ENCODE assay signal across 5 worm cellular contexts in genomic region chrIII:10634034-10634433, ce11.
TF ChIP-seq lines count a peak whose summit lies in the region.

No protein-coding gene starts in this region.

TF ChIP-seq in whole organism, L1 larva, 84 proteins besides CTCF, POLR2A, EP300 and RAD21 (continues in another document):
- TF ChIP-seq nhr-237 (tag; optimal IDR thresholded peaks at IDR 0.05; lab: Kevin White, UChicago) (peak; percentile 7), efl-3 (GFP tag; optimal IDR thresholded peaks at IDR 0.05; lab: Kevin White, UChicago) (no peak), lin-13 (GFP tag; optimal IDR thresholded peaks at IDR 0.05; lab: Kevin White, UChicago) (peak; percentile 87), unc-86 (tag; optimal IDR thresholded peaks at IDR 0.05; lab: Kevin White, UChicago) (peak; percentile 91), nhr-47 (tag; optimal IDR thresholded peaks at IDR 0.05; lab: Kevin White, UChicago) (peak; percentile 92), zag-1 (tag; optimal IDR thresholded peaks at IDR 0.05; lab: Kevin White, UChicago) (no peak), nhr-12 (tag; optimal IDR thresholded peaks at IDR 0.05; lab: Kevin White, UChicago) (no peak), lin-15B (tag; optimal IDR thresholded peaks at IDR 0.05; lab: Kevin White, UChicago) (peak; percentile 27), mab-9 (GFP tag; IDR thresholded peaks at IDR 0.05; lab: Robert Waterston, UW) (peak; percentile 74), grh-1 (GFP tag; IDR thresholded peaks at IDR 0.05; lab: Robert Waterston, UW) (peak; percentile 86), rnt-1 (tag; optimal IDR thresholded peaks at IDR 0.05; lab: Kevin White, UChicago) (peak; percentile 88), swsn-7 (tag; optimal IDR thresholded peaks at IDR 0.05; lab: Kevin White, UChicago) (peak; percentile 92), zip-4 (GFP tag; optimal IDR thresholded peaks at IDR 0.05; lab: Kevin White, UChicago) (peak; percentile 72), unc-98 (GFP tag; IDR thresholded peaks at IDR 0.05; lab: Robert Waterston, UW) (peak; percentile 59), hlh-17 (GFP tag; optimal IDR thresholded peaks at IDR 0.05; lab: Kevin White, UChicago; ENCODE audit: borderline replicate concordance) (no peak), egl-13 (tag; optimal IDR thresholded peaks at IDR 0.05; lab: Kevin White, UChicago) (peak; percentile 89), vab-15 (tag; optimal IDR thresholded peaks at IDR 0.05; lab: Kevin White, UChicago) (no peak), nhr-11 (tag; optimal IDR thresholded peaks at IDR 0.05; lab: Kevin White, UChicago) (peak; percentile 68)

TF ChIP-seq in whole organism, L3 larva, 47 proteins besides CTCF, POLR2A, EP300 and RAD21 (continues in another document):
- TF ChIP-seq skn-1 (tag; optimal IDR thresholded peaks at IDR 0.05; lab: Kevin White, UChicago): peak; percentile 73
- peak; percentile 55 for TF ChIP-seq sea-2 (GFP tag; optimal IDR thresholded peaks at IDR 0.05; lab: Kevin White, UChicago)
- no peak for TF ChIP-seq nhr-237 (tag; optimal IDR thresholded peaks at IDR 0.05; lab: Kevin White, UChicago)
- TF ChIP-seq fos-1 (tag; optimal IDR thresholded peaks at IDR 0.05; lab: Kevin White, UChicago): peak; percentile 64
- TF ChIP-seq elt-3 (tag; optimal IDR thresholded peaks at IDR 0.05; lab: Kevin White, UChicago): no peak
- peak; percentile 80 for TF ChIP-seq jun-1 (tag; optimal IDR thresholded peaks at IDR 0.05; lab: Kevin White, UChicago)
- peak; percentile 4 for TF ChIP-seq snpc-4 (tag; optimal IDR thresholded peaks at IDR 0.05; lab: Kevin White, UChicago)
- no peak for TF ChIP-seq ztf-11 (tag; optimal IDR thresholded peaks at IDR 0.05; lab: Kevin White, UChicago)
- TF ChIP-seq egl-27 (tag; optimal IDR thresholded peaks at IDR 0.05; lab: Kevin White, UChicago): no peak
- peak; percentile 35 for TF ChIP-seq fkh-10 (GFP tag; optimal IDR thresholded peaks at IDR 0.05; lab: Kevin White, UChicago)
- TF ChIP-seq unc-62 (GFP tag; optimal IDR thresholded peaks at IDR 0.05; lab: Kevin White, UChicago): peak; percentile 92
- peak; percentile 95 for TF ChIP-seq nhr-25 (tag; optimal IDR thresholded peaks at IDR 0.05; lab: Kevin White, UChicago)
- TF ChIP-seq nhr-12 (tag; optimal IDR thresholded peaks at IDR 0.05; lab: Kevin White, UChicago): no peak
- TF ChIP-seq daf-12 (tag; optimal IDR thresholded peaks at IDR 0.05; lab: Kevin White, UChicago): no peak
- TF ChIP-seq R02D3.7 (tag; optimal IDR thresholded peaks at IDR 0.05; lab: Kevin White, UChicago): peak; percentile 78
- peak; percentile 67 for TF ChIP-seq ceh-82 (tag; optimal IDR thresholded peaks at IDR 0.05; lab: Kevin White, UChicago)
- peak; percentile 26 for TF ChIP-seq pqm-1 (tag; optimal IDR thresholded peaks at IDR 0.05; lab: Kevin White, UChicago)
- peak; percentile 77 for TF ChIP-seq tbx-2 (tag; optimal IDR thresholded peaks at IDR 0.05; lab: Kevin White, UChicago)
- TF ChIP-seq ceh-28 (tag; optimal IDR thresholded peaks at IDR 0.05; lab: Kevin White, UChicago): peak; percentile 90

TF ChIP-seq in whole organism, early embryonic, 17 proteins besides CTCF, POLR2A, EP300 and RAD21:
- peak; percentile 47 for TF ChIP-seq aly-1 (tag; optimal IDR thresholded peaks at IDR 0.05; lab: Kevin White, UChicago)
- no peak for TF ChIP-seq hmg-4 (GFP tag; optimal IDR thresholded peaks at IDR 0.05; lab: Kevin White, UChicago)
- TF ChIP-seq B0310.2 (tag; optimal IDR thresholded peaks at IDR 0.05; lab: Kevin White, UChicago): no peak
- TF ChIP-seq F13C5.2 (tag; optimal IDR thresholded peaks at IDR 0.05; lab: Kevin White, UChicago): no peak
- TF ChIP-seq sea-1 (GFP tag; conservative IDR thresholded peaks at IDR 0.05; lab: Robert Waterston, UW): no peak
- TF ChIP-seq ama-1 (optimal IDR thresholded peaks at IDR 0.05; lab: Kevin White, UChicago): no peak
- TF ChIP-seq hnd-1 (tag; optimal IDR thresholded peaks at IDR 0.05; lab: Kevin White, UChicago): no peak
- no peak for TF ChIP-seq ceh-13 (GFP tag; optimal IDR thresholded peaks at IDR 0.05; lab: Kevin White, UChicago)
- 0 out of 2 replicates have a peak, but pooled peaks have one; percentile 8 for TF ChIP-seq flt-1 (GFP tag; IDR thresholded peaks at IDR 0.05; lab: Robert Waterston, UW)
- TF ChIP-seq scrt-1 (GFP tag; IDR thresholded peaks at IDR 0.05; lab: Robert Waterston, UW): no peak
TF ChIP-seq in whole organism, early embryonic: peak in this region for 2.

TF ChIP-seq in whole organism, midembryonic, 9 proteins besides CTCF, POLR2A, EP300 and RAD21:
- TF ChIP-seq cog-1 (tag; optimal IDR thresholded peaks at IDR 0.05; lab: Kevin White, UChicago) (peak; percentile 19), med-1 (GFP tag; optimal IDR thresholded peaks at IDR 0.05; lab: Kevin White, UChicago; ENCODE audit: insufficient read depth) (no peak), ztf-29 (GFP tag; IDR thresholded peaks at IDR 0.05; lab: Robert Waterston, UW) (no peak), klf-2 (GFP tag; conservative IDR thresholded peaks at IDR 0.05; lab: Robert Waterston, UW) (peak; percentile 30; the same call in 1 of the 2 replicates), flt-1 (GFP tag; IDR thresholded peaks at IDR 0.05; lab: Robert Waterston, UW) (peak; percentile 83), ztf-23 (GFP tag; IDR thresholded peaks at IDR 0.05; lab: Robert Waterston, UW) (0 out of 2 replicates have a peak, but pooled peaks have one; percentile 60)

TF ChIP-seq in whole organism, young adult, 124 proteins besides CTCF, POLR2A, EP300 and RAD21 (continues in another document):
- TF ChIP-seq somi-1 (GFP tag; optimal IDR thresholded peaks at IDR 0.05; lab: Kevin White, UChicago) (no peak), let-526 (GFP tag; IDR thresholded peaks at IDR 0.05; lab: Robert Waterston, UW) (no peak), D2030.7 (GFP tag; IDR thresholded peaks at IDR 0.05; lab: Robert Waterston, UW) (peak; percentile 33; the same call in 1 of the 2 replicates), C06A6.2 (GFP tag; conservative IDR thresholded peaks at IDR 0.05; lab: Robert Waterston, UW) (peak; percentile 49), Y53F4B.3 (GFP tag; IDR thresholded peaks at IDR 0.05; lab: Robert Waterston, UW) (no peak), B0035.1 (tag; optimal IDR thresholded peaks at IDR 0.05; lab: Kevin White, UChicago) (no peak), akir-1 (GFP tag; optimal IDR thresholded peaks at IDR 0.05; lab: Kevin White, UChicago) (no peak), snpc-4 (GFP tag; optimal IDR thresholded peaks at IDR 0.05; lab: Kevin White, UChicago) (peak; percentile 41), snpc-4 (tag; optimal IDR thresholded peaks at IDR 0.05; lab: Kevin White, UChicago) (peak; percentile 3 to 69 (median 62)), nfyb-1 (GFP tag; IDR thresholded peaks at IDR 0.05; lab: Robert Waterston, UW) (peak; percentile 75), T26A5.8 (tag; optimal IDR thresholded peaks at IDR 0.05; lab: Kevin White, UChicago) (no peak), xnd-1 (tag; optimal IDR thresholded peaks at IDR 0.05; lab: Kevin White, UChicago) (no peak), let-607 (tag; optimal IDR thresholded peaks at IDR 0.05; lab: Kevin White, UChicago) (peak in 1 of 2 experiments; percentile 29), zim-3 (tag; optimal IDR thresholded peaks at IDR 0.05; lab: Kevin White, UChicago) (no peak), rec-8 (tag; optimal IDR thresholded peaks at IDR 0.05; lab: Kevin White, UChicago) (no peak), madf-6 (GFP tag; IDR thresholded peaks at IDR 0.05; lab: Robert Waterston, UW) (peak; percentile 13; the same call in 1 of the 2 replicates), cebp-2 (GFP tag; IDR thresholded peaks at IDR 0.05; lab: Robert Waterston, UW) (no peak), mes-4 (tag; optimal IDR thresholded peaks at IDR 0.05; lab: Kevin White, UChicago) (no peak), F49E8.2 (tag; optimal IDR thresholded peaks at IDR 0.05; lab: Kevin White, UChicago; ENCODE audit: insufficient read depth) (no peak), madf-10 (tag; optimal IDR thresholded peaks at IDR 0.05; lab: Kevin White, UChicago) (peak; percentile 35), B0261.1 (tag; optimal IDR thresholded peaks at IDR 0.05; lab: Kevin White, UChicago) (no peak), nhr-120 (GFP tag; IDR thresholded peaks at IDR 0.05; lab: Robert Waterston, UW) (no peak), tbp1 (GFP tag; optimal IDR thresholded peaks at IDR 0.05; lab: Kevin White, UChicago) (peak; percentile 21), ceh-58 (GFP tag; IDR thresholded peaks at IDR 0.05; lab: Robert Waterston, UW) (no peak), athp-1 (tag; optimal IDR thresholded peaks at IDR 0.05; lab: Kevin White, UChicago) (peak; percentile 2), him-1 (tag; optimal IDR thresholded peaks at IDR 0.05; lab: Kevin White, UChicago) (no peak), ztf-18 (tag; optimal IDR thresholded peaks at IDR 0.05; lab: Kevin White, UChicago) (peak; percentile 44), hlh-12 (tag; optimal IDR thresholded peaks at IDR 0.05; lab: Kevin White, UChicago) (no peak), tlf-1 (GFP tag; optimal IDR thresholded peaks at IDR 0.05; lab: Kevin White, UChicago) (no peak), bed-2 (GFP tag; IDR thresholded peaks at IDR 0.05; lab: Robert Waterston, UW) (peak; percentile 63; the same call in 1 of the 2 replicates), lin-26 (GFP tag; IDR thresholded peaks at IDR 0.05; lab: Robert Waterston, UW) (0 out of 2 replicates have a peak, but pooled peaks have one; percentile 31), unc-62 (GFP tag; optimal IDR thresholded peaks at IDR 0.05; lab: Kevin White, UChicago) (no peak), egrh-3 (GFP tag; IDR thresholded peaks at IDR 0.05; lab: Robert Waterston, UW) (peak; percentile 99), lin-35 (GFP tag; optimal IDR thresholded peaks at IDR 0.05; lab: Kevin White, UChicago) (peak in 1 of 3 experiments; percentile 18), attf-6 (GFP tag; IDR thresholded peaks at IDR 0.05; lab: Robert Waterston, UW) (no peak), nfya-2 (GFP tag; IDR thresholded peaks at IDR 0.05; lab: Robert Waterston, UW) (no peak), snpc-1.1 (tag; optimal IDR thresholded peaks at IDR 0.05; lab: Kevin White, UChicago; ENCODE audit: insufficient read depth) (no peak), aptf-3 (GFP tag; IDR thresholded peaks at IDR 0.05; lab: Robert Waterston, UW) (0 out of 2 replicates have a peak, but pooled peaks have one; percentile 45), T07F8.4 (tag; optimal IDR thresholded peaks at IDR 0.05; lab: Kevin White, UChicago) (no peak), ama-1 (optimal IDR thresholded peaks at IDR 0.05; lab: Kevin White, UChicago) (no peak), ama-1 (GFP tag; optimal IDR thresholded peaks at IDR 0.05; lab: Kevin White, UChicago) (no peak), pha-4 (tag; optimal IDR thresholded peaks at IDR 0.05; lab: Kevin White, UChicago) (no peak), ekl-4 (GFP tag; IDR thresholded peaks at IDR 0.05; lab: Robert Waterston, UW) (peak; percentile 43; the same call in 1 of the 2 replicates), hsf-1 (GFP tag; IDR thresholded peaks at IDR 0.05; lab: Robert Waterston, UW) (no peak), sptf-2 (GFP tag; optimal IDR thresholded peaks at IDR 0.05; lab: Kevin White, UChicago) (peak; percentile 39)

Comparison
In these comparisons a context has a peak if more than half of its experiments do, and no peak if none do; other contexts are left out.
1. Of the 8 proteins assayed by ChIP-seq in both whole organism, young adult and whole organism, L1 larva: peak only in whole organism, young adult: none; only in whole organism, L1 larva: dpl-1 and efl-1; in both: nhr-90 and snpc-4; in neither: 3; mixed calls (peak in some experiments, not most) for 1.